Worm (Caenorhabditis elegans) whole organism, L2 larva: Measurements from ENCODE around the gene B0222.15.

Experiments
- ceh-82 ChIP-seq: fragments of 150-350 bp; optimal IDR thresholded peaks from 2 replicates; lab custom pipeline; 2014; ENCODE audit warnings: missing biosample characterization, missing genetic modification characterization
- dmd-4 ChIP-seq: sonication (generic microtip); optimal IDR thresholded peaks from 2 replicates; lab custom pipeline; 2017; ENCODE audit warnings: missing biosample characterization, missing genetic modification characterization
- fos-1 ChIP-seq: fragments of 150-350 bp; optimal IDR thresholded peaks from 2 replicates; lab custom pipeline; 2014; ENCODE audit warnings: missing biosample characterization, missing genetic modification characterization
- lin-11 ChIP-seq: fragments of 150-350 bp; sonication (generic microtip); optimal IDR thresholded peaks from 2 replicates; lab custom pipeline; 2014; ENCODE audit warnings: missing biosample characterization, missing genetic modification characterization, inconsistent platforms, mixed read lengths
- lsy-2 ChIP-seq, 2 experiments: fragments of 150-350 bp in 1 of 2; sonication (generic microtip) in 1 of 2; optimal IDR thresholded peaks; 2 replicates each; lab custom pipeline; 2014 to 2017; ENCODE audit warnings: missing biosample characterization in 2 of 2, missing genetic modification characterization in 2 of 2
- nhr-11 ChIP-seq: fragments of 150-350 bp; optimal IDR thresholded peaks from 2 replicates; lab custom pipeline; 2014; ENCODE audit warnings: missing biosample characterization, missing genetic modification characterization
- nhr-12 ChIP-seq: fragments of 150-350 bp; optimal IDR thresholded peaks from 2 replicates; lab custom pipeline; 2014; ENCODE audit warnings: missing biosample characterization, missing genetic modification characterization
- nhr-237 ChIP-seq: fragments of 150-350 bp; optimal IDR thresholded peaks from 2 replicates; lab custom pipeline; 2014; ENCODE audit warnings: missing biosample characterization, missing genetic modification characterization
- sma-9 ChIP-seq, 2 experiments: fragments of 150-350 bp in 1 of 2; sonication (generic microtip) in 1 of 2; optimal IDR thresholded peaks; 2 replicates each; lab custom pipeline; 2014 to 2016; ENCODE audit warnings: missing genetic modification characterization in 2 of 2, mild to moderate bottlenecking in 1 of 2, missing biosample characterization in 1 of 2, missing compliant biosample characterization in 1 of 2, missing genetic modification reagents in 1 of 2, moderate library complexity in 1 of 2
- unc-62 ChIP-seq: fragments of 150-350 bp; optimal IDR thresholded peaks from 2 replicates; lab custom pipeline; 2014; ENCODE audit warnings: missing biosample characterization, missing genetic modification reagents, missing genetic modification characterization
- ztf-11 ChIP-seq: sonication (generic microtip); optimal IDR thresholded peaks from 2 replicates; lab custom pipeline; 2017; ENCODE audit warnings: missing biosample characterization, missing genetic modification characterization
- ztf-4 ChIP-seq: fragments of 150-350 bp; optimal IDR thresholded peaks from 2 replicates; lab custom pipeline; 2014; ENCODE audit warnings: missing biosample characterization, missing genetic modification characterization

ce11 chrV:9191406-9191805 is 34.8 kb upstream of the B0222.15 start, which contains the start of gene sphr-1:
- no peak for TF ChIP-seq nhr-11 (tag; lab: Kevin White, UChicago)
- TF ChIP-seq ceh-82 (tag; lab: Kevin White, UChicago) = no peak
- TF ChIP-seq lin-11 (tag; lab: Kevin White, UChicago) = no peak
- no peak for TF ChIP-seq sma-9 (GFP tag; optimal IDR thresholded peaks at IDR 0.05; lab: Kevin White, UChicago)
- TF ChIP-seq sma-9 (tag; optimal IDR thresholded peaks at IDR 0.05; lab: Kevin White, UChicago) = no peak
- no peak for TF ChIP-seq fos-1 (tag; lab: Kevin White, UChicago)
- no peak for TF ChIP-seq unc-62
- no peak for TF ChIP-seq nhr-12 (tag; lab: Kevin White, UChicago)
- no peak for TF ChIP-seq dmd-4 (tag; lab: Kevin White, UChicago)
- TF ChIP-seq ztf-11 (tag; lab: Kevin White, UChicago) = no peak
- TF ChIP-seq nhr-237 = no peak
- no peak for TF ChIP-seq ztf-4 (tag; lab: Kevin White, UChicago)
- TF ChIP-seq lsy-2 (tag; optimal IDR thresholded peaks at IDR 0.05; lab: Kevin White, UChicago) = no peak
